Fruit fly (Drosophila melanogaster): Measurements from ENCODE around the gene homer.
A peak's percentile ranks its signal among the peaks of the same experiment; 100 is the strongest.

The homer gene

DNA sequence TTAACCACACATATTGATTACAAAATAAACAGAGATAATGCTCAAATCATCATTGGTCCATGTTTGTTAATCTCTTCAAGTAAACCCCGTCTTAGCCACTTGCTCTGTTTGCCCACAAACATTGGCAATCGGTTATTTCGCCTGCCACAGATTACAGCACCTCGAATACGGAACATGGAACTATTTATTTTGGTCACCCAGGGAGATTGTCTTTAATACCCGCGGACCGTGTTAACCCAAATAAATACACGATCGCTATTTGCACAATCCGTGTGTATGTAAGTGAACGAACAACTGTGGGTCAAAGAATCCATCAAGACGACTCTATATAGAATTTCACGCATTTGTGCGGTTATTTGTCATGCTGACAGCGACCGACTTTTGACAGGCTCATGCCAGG, 22.4 kb downstream of the homer start:
- peak; percentile 67 for TF ChIP-seq gsb-n (tag; optimal IDR thresholded peaks at IDR 0.05)
- no peak for TF ChIP-seq Taf1 (GFP tag; IDR thresholded peaks at IDR 0.05)
- no peak for TF ChIP-seq Mrtf (GFP tag; IDR thresholded peaks at IDR 0.05)
- TF ChIP-seq CG9817 (tag; optimal IDR thresholded peaks at IDR 0.05) = no peak
- peak; percentile 85 for TF ChIP-seq CG9727 (GFP tag; optimal IDR thresholded peaks at IDR 0.05)
- TF ChIP-seq br (optimal IDR thresholded peaks at IDR 0.05) = no peak
- no peak for TF ChIP-seq pan (optimal IDR thresholded peaks at IDR 0.05)
- TF ChIP-seq pan (GFP tag; optimal IDR thresholded peaks at IDR 0.05 in 1 of 2, IDR thresholded peaks at IDR 0.05 in 1 of 2) = no peak
- TF ChIP-seq p53 (GFP tag; optimal IDR thresholded peaks at IDR 0.05) = no peak
- no peak for TF ChIP-seq chn (GFP tag; optimal IDR thresholded peaks at IDR 0.05)
- TF ChIP-seq CG15514 (GFP tag; optimal IDR thresholded peaks at IDR 0.05) = no peak
- no peak for TF ChIP-seq gfzf (GFP tag; optimal IDR thresholded peaks at IDR 0.05)
- no peak for TF ChIP-seq Mad (GFP tag; optimal IDR thresholded peaks at IDR 0.05)
- TF ChIP-seq CG7556 (GFP tag; optimal IDR thresholded peaks at IDR 0.05) = peak; percentile 20
- TF ChIP-seq CG30431 (GFP tag; optimal IDR thresholded peaks at IDR 0.05) = peak; percentile 2
- peak; percentile 37 for TF ChIP-seq CG13775 (GFP tag; optimal IDR thresholded peaks at IDR 0.05)
- TF ChIP-seq grn (GFP tag; optimal IDR thresholded peaks at IDR 0.05) = peak; percentile 14
- TF ChIP-seq ato (GFP tag; IDR thresholded peaks at IDR 0.05; ENCODE audit: partially characterized antibody) = no peak
- TF ChIP-seq danr (GFP tag; IDR thresholded peaks at IDR 0.05) = no peak
- peak; percentile 10 for TF ChIP-seq CG12659 (GFP tag; optimal IDR thresholded peaks at IDR 0.05)
- no peak for TF ChIP-seq Tbp (GFP tag; optimal IDR thresholded peaks at IDR 0.05)
- TF ChIP-seq sna (GFP tag; IDR thresholded peaks at IDR 0.05; ENCODE audit: partially characterized antibody) = no peak
- TF ChIP-seq CG11695 (GFP tag; IDR thresholded peaks at IDR 0.05) = no peak
- TF ChIP-seq nom (GFP tag; optimal IDR thresholded peaks at IDR 0.05) = no peak
- TF ChIP-seq CG10147 (GFP tag; optimal IDR thresholded peaks at IDR 0.05) = no peak
- no peak for TF ChIP-seq CG11085 (GFP tag; IDR thresholded peaks at IDR 0.05)
- peak; percentile 55 for TF ChIP-seq Bdp1 (GFP tag; optimal IDR thresholded peaks at IDR 0.05)
- no peak for TF ChIP-seq Dp (GFP tag; optimal IDR thresholded peaks at IDR 0.05)
- TF ChIP-seq CG12769 (tag; optimal IDR thresholded peaks at IDR 0.05) = peak; percentile 45
- no peak for TF ChIP-seq pb (GFP tag; optimal IDR thresholded peaks at IDR 0.05)
- TF ChIP-seq CG10959 (GFP tag; IDR thresholded peaks at IDR 0.05) = 0 out of 2 replicates have a peak, but pooled peaks have one; percentile 7
- no peak for TF ChIP-seq slou (GFP tag; optimal IDR thresholded peaks at IDR 0.05)
- no peak for TF ChIP-seq h (optimal IDR thresholded peaks at IDR 0.05)
- peak; percentile 91 for TF ChIP-seq CG15696 (tag; optimal IDR thresholded peaks at IDR 0.05)
- no peak for TF ChIP-seq tx (GFP tag; optimal IDR thresholded peaks at IDR 0.05)
- TF ChIP-seq CG17385 (GFP tag; optimal IDR thresholded peaks at IDR 0.05) = no peak
- TF ChIP-seq Hsf (GFP tag; optimal IDR thresholded peaks at IDR 0.05) = peak; percentile 23
- TF ChIP-seq wek (GFP tag; optimal IDR thresholded peaks at IDR 0.05) = peak; percentile 56
- no peak for TF ChIP-seq CG10431 (GFP tag; optimal IDR thresholded peaks at IDR 0.05)
- TF ChIP-seq NC2α (GFP tag; optimal IDR thresholded peaks at IDR 0.05) = peak; percentile 62
- peak; percentile 99 for TF ChIP-seq fd102C (GFP tag; optimal IDR thresholded peaks at IDR 0.05)
- no peak for TF ChIP-seq gsb (GFP tag; IDR thresholded peaks at IDR 0.05)
- TF ChIP-seq pnt (GFP tag; optimal IDR thresholded peaks at IDR 0.05) = peak; percentile 6
- TF ChIP-seq CG17568 (GFP tag; optimal IDR thresholded peaks at IDR 0.05) = peak; percentile 67
- peak; percentile 74 for TF ChIP-seq CG7745 (tag; optimal IDR thresholded peaks at IDR 0.05)
- no peak for TF ChIP-seq CG11093 (GFP tag; IDR thresholded peaks at IDR 0.05)
- TF ChIP-seq Ets65A (GFP tag) = no peak
- peak; percentile 29 for TF ChIP-seq PHDP (tag; optimal IDR thresholded peaks at IDR 0.05)
- peak; percentile 19 for TF ChIP-seq CG18619 (GFP tag; optimal IDR thresholded peaks at IDR 0.05)
- TF ChIP-seq Stat92E (GFP tag; optimal IDR thresholded peaks at IDR 0.05) = no peak
- no peak for TF ChIP-seq CG30020 (tag; optimal IDR thresholded peaks at IDR 0.05)
- no peak for TF ChIP-seq sc (optimal IDR thresholded peaks at IDR 0.05)
- peak; percentile 67 for TF ChIP-seq sc (GFP tag; optimal IDR thresholded peaks at IDR 0.05)
